Worm (Caenorhabditis elegans) whole organism, dauer: ENCODE results near the gene Y51B9A.8.

Source experiments
- unc-62 ChIP-seq: sonication (generic microtip); optimal IDR thresholded peaks from 2 replicates; lab custom pipeline; 2017; ENCODE audit warnings: missing biosample characterization, missing genetic modification reagents, missing genetic modification characterization

Y51B9A.8 gene

DNA sequence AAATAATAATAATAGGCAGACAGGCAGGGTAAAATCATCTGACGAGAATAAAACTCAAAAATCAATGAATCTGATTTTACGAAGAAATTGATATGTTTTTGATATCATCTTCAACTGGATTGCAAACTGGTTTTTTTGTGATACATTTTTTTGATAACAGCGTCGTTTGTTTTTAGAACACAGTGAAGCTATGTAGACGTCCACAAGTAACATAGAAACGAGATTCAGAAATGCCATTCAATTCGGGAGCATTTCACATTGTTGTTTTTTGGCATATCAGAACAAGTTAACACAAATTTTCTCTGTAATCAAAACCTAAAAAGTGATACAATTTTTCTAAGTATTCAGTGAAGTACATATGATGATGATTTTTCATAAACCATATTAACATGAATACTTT is 39.6 kb downstream of the Y51B9A.8 start, which contains the start of gene chil-13:
Gene chil-13 (minus strand): TSS at position 101 of the 400 bp plus-strand sequence.
- no peak for TF ChIP-seq unc-62 (GFP tag; lab: Kevin White, UChicago)

DNA sequence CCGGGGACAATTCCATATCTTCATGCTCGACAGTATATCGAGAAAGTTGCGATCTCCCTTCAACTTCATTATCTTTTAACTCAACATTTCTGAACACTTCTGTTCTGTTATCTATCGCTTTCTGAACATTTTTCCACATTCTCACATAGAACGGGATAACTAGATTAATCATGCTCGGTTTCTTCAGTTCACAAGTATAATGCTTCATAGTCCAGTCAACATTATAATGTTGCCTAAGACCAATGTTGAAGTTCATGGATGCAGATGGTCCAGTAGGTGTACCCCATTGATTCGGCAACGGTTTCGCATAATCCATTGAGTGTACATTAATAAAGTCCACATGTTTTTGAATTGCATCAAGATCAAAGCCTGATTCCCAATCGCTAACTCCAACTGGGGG is 40.2 kb downstream of the Y51B9A.8 start:
- TF ChIP-seq unc-62 (GFP tag; lab: Kevin White, UChicago): no peak

DNA sequence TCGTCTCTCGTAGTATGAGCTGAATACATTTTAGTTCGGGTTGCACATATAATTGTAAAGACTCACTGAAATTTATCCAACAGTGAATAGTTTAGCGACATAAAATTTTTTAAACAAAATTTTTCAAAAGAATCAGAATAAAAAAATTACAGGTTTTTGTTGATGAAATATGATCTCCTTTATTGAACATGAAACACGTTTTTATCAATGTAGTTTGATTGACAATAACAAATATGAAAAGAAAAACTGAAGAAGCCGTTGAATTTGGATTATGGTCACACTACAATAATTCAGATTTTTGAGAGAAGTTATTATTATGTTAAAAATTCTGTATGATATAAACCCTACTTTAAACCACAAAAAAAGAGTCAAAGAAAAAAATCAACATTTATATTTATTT is 41.4 kb downstream of the Y51B9A.8 start, which contains the start of gene chil-17:
Gene chil-17 (minus strand): TSS at position 101 of the 400 bp plus-strand sequence.
- TF ChIP-seq unc-62 (GFP tag; lab: Kevin White, UChicago): no peak

DNA sequence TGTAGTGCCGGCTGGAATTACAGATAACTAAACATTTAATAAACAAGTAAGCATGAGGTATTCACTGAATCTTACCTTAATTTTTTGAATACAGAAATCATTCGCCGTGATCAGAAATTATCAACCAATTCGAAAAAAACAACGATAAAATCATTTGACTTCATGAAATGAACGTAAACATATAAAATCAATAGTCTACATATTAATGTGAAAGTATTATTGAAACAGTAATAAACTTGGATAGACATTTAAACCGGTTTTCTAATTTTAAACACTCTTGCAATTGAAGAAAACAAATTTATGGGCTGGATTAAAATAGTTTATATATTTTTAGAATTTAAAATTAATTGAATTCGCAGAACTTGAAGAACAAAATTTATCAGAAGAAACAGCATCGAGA is 43.2 kb downstream of the Y51B9A.8 start, which contains the start of gene chil-16:
Gene chil-16 (minus strand): TSS at position 101 of the 400 bp plus-strand sequence.
- no peak for TF ChIP-seq unc-62 (GFP tag; lab: Kevin White, UChicago)

DNA sequence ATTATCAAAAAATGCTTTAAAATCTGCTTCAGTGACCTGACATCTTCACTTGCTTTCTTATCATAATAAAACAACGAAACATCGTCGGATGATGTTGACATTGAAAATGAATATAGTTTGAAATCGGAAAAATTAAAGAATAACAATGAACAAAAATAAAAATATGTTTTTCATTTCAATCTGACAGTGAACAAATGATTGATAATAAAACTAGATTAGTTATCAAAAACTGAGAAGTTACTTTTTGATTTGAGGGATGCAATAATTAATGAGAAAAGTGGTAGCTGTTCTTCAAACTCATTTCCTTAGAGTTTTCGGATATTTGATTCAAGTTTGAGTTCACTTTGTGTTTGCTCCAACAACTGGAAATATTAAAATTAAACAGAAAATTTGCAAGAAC is 44.9 kb downstream of the Y51B9A.8 start, which contains the start of gene chil-15:
Gene chil-15 (minus strand): TSS at position 101 of the 400 bp plus-strand sequence.
- no peak for TF ChIP-seq unc-62 (GFP tag; lab: Kevin White, UChicago)

DNA sequence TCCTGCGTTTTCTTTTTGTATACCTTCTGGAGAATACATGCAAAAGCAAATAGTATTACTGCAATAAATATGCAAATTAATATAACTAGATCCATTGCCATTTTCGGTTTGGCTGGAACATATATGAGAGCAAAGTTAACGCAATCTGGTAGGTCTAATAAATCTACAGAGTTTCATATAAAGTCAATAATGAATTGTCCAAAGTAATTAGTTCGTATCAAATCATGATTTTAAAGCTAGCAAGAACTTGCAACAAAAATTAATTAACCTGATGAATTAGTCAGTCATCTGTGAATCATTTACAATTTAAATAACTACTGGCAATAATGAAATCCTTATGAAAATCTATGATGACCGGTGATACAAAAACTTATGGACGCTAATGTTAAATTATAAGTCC is 46.7 kb downstream of the Y51B9A.8 start, which contains the start of gene R09D1.13:
Gene R09D1.13 (minus strand): TSS at position 101 of the 400 bp plus-strand sequence.
- TF ChIP-seq unc-62 (GFP tag; lab: Kevin White, UChicago): no peak

DNA sequence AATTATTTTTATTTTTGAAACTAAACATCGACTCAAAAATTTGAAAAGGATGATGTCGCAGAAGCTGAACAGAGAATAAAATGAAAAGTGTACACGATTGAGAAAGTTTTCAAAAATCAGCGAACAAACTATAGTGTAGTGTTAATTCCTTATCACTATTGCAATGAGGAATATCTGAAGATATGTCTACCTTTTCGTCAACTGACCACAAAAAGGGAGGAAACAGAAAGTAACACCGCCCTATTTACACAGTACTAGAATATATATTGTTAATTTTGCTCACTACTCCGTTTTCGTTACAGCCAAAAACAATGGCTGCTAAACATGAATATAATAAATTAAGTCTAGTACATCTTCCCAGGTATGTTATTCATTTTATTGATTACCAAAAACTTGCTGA is 49.3 kb downstream of the Y51B9A.8 start, which contains the start of gene chil-18:
Gene chil-18 (plus strand): TSS at position 301 of the 400 bp plus-strand sequence.
- no peak for TF ChIP-seq unc-62 (GFP tag; lab: Kevin White, UChicago)
